Fruit fly (Drosophila melanogaster) whole organism, embryonic: Measurements from ENCODE around the gene Surf1.

Source experiments
- Ada2b ChIP-seq: fragments of 200-800 bp; sonication (Bioruptor generic); IDR thresholded peaks from 2 replicates; pipeline ENCODE4 v1.3.6; 2022; ENCODE audit warnings: missing biosample characterization, missing genetic modification characterization
- Bteb2 ChIP-seq: fragments of 200-800 bp; sonication (Bioruptor generic); optimal IDR thresholded peaks from 2 replicates; lab custom pipeline; 2016; ENCODE audit warnings: missing biosample characterization, missing genetic modification characterization
- CG10267 ChIP-seq: fragments of 200-800 bp; sonication (Bioruptor generic); optimal IDR thresholded peaks from 2 replicates; lab custom pipeline; 2018; ENCODE audit warnings: missing biosample characterization, mild to moderate bottlenecking, missing genetic modification characterization, moderate library complexity
- CG11093 ChIP-seq: fragments of 200-800 bp; sonication (Bioruptor generic); IDR thresholded peaks from 3 replicates; pipeline ENCODE4 v1.3.6; 2022; ENCODE audit warnings: missing biosample characterization, missing genetic modification characterization
- CG13287 ChIP-seq: fragments of 200-800 bp; sonication (Bioruptor generic); IDR thresholded peaks from 2 replicates; pipeline ENCODE4 v1.3.6; 2022; ENCODE audit warnings: missing biosample characterization, missing genetic modification characterization; ENCODE audit not compliant: partially characterized antibody
- CG13894 ChIP-seq: fragments of 200-800 bp; sonication (Bioruptor generic); optimal IDR thresholded peaks from 3 replicates; lab custom pipeline; 2018; ENCODE audit warnings: missing biosample characterization, mild to moderate bottlenecking, missing genetic modification characterization, moderate library complexity
- CG14014 ChIP-seq: fragments of 200-800 bp; sonication (Bioruptor generic); IDR thresholded peaks from 2 replicates; pipeline ENCODE4 v1.3.6; 2022; ENCODE audit warnings: missing biosample characterization, missing genetic modification characterization
- CG17359 ChIP-seq: fragments of 200-800 bp; sonication (Bioruptor generic); optimal IDR thresholded peaks from 3 replicates; lab custom pipeline; 2018; ENCODE audit warnings: missing biosample characterization, mild to moderate bottlenecking, missing genetic modification characterization, moderate library complexity
- CG17912 ChIP-seq: fragments of 200-800 bp; sonication (Bioruptor generic); optimal IDR thresholded peaks from 2 replicates; lab custom pipeline; 2018; ENCODE audit warnings: missing biosample characterization, mild to moderate bottlenecking, missing genetic modification characterization
- CG18262 ChIP-seq: fragments of 200-800 bp; optimal IDR thresholded peaks from 3 replicates; lab custom pipeline; 2019; ENCODE audit warnings: missing biosample characterization, mild to moderate bottlenecking, missing genetic modification characterization, moderate library complexity
- CG18476 ChIP-seq: fragments of 200-800 bp; sonication (Bioruptor generic); optimal IDR thresholded peaks from 2 replicates; lab custom pipeline; 2016; ENCODE audit warnings: missing biosample characterization, mild to moderate bottlenecking, missing genetic modification characterization
- CG31441 ChIP-seq: fragments of 200-800 bp; sonication (Bioruptor generic); IDR thresholded peaks from 2 replicates; pipeline ENCODE4 v1.3.6; 2022; ENCODE audit warnings: missing biosample characterization, missing genetic modification characterization
- CG3163 ChIP-seq: fragments of 200-800 bp; sonication (Bioruptor generic); optimal IDR thresholded peaks from 3 replicates; lab custom pipeline; 2016; ENCODE audit warnings: missing biosample characterization, missing genetic modification characterization
- CG3407 ChIP-seq: fragments of 200-800 bp; sonication (Bioruptor generic); optimal IDR thresholded peaks from 2 replicates; lab custom pipeline; 2018; ENCODE audit warnings: missing biosample characterization, mild to moderate bottlenecking, missing genetic modification characterization
- CG34224 ChIP-seq: fragments of 200-800 bp; sonication (Bioruptor generic); IDR thresholded peaks from 3 replicates; pipeline ENCODE4 v1.3.6; 2022; ENCODE audit warnings: missing biosample characterization, missing genetic modification characterization; ENCODE audit not compliant: partially characterized antibody
- CG4617 ChIP-seq: fragments of 200-800 bp; sonication (Bioruptor generic); optimal IDR thresholded peaks from 3 replicates; lab custom pipeline; 2016; ENCODE audit warnings: missing biosample characterization, missing genetic modification characterization, borderline replicate concordance
- CG6175 ChIP-seq: fragments of 200-800 bp; sonication (Bioruptor generic); IDR thresholded peaks from 3 replicates; pipeline ENCODE4 v1.3.6; 2022; ENCODE audit warnings: missing biosample characterization, missing genetic modification characterization
- CG8290 ChIP-seq, 3 experiments: fragments of 200-800 bp; sonication (Bioruptor generic); optimal IDR thresholded peaks; 2 replicates each; lab custom pipeline; 2016 to 2019; ENCODE audit warnings: missing biosample characterization in 3 of 3, missing genetic modification characterization in 3 of 3, mild to moderate bottlenecking in 2 of 3, moderate library complexity in 1 of 3
- CG9437 ChIP-seq: fragments of 200-800 bp; sonication (Bioruptor generic); optimal IDR thresholded peaks from 2 replicates; lab custom pipeline; 2018; ENCODE audit warnings: missing biosample characterization, mild to moderate bottlenecking, missing genetic modification characterization
- Dad ChIP-seq: fragments of 200-800 bp; sonication (Bioruptor generic); optimal IDR thresholded peaks from 3 replicates; lab custom pipeline; 2016; ENCODE audit warnings: missing biosample characterization, missing genetic modification characterization
- Dek ChIP-seq: fragments of 200-800 bp; sonication (Bioruptor generic); optimal IDR thresholded peaks from 3 replicates; lab custom pipeline; 2019; ENCODE audit warnings: missing biosample characterization, mild to moderate bottlenecking, missing genetic modification characterization, moderate library complexity
- Elba2 ChIP-seq: fragments of 200-800 bp; sonication (Bioruptor generic); optimal IDR thresholded peaks from 3 replicates; lab custom pipeline; 2016; ENCODE audit warnings: missing biosample characterization, missing genetic modification characterization
- Hsf ChIP-seq: fragments of 200-800 bp; sonication (Bioruptor generic); optimal IDR thresholded peaks from 3 replicates; lab custom pipeline; 2016; ENCODE audit warnings: missing biosample characterization, missing genetic modification characterization
- Jarid2 ChIP-seq: fragments of 200-800 bp; sonication (Bioruptor generic); optimal IDR thresholded peaks from 3 replicates; lab custom pipeline; 2017; ENCODE audit warnings: mild to moderate bottlenecking, missing biosample characterization, missing genetic modification reagents, missing genetic modification characterization
- Lhr ChIP-seq: fragments of 200-800 bp; sonication (Bioruptor generic); optimal IDR thresholded peaks from 3 replicates; lab custom pipeline; 2017; ENCODE audit warnings: mild to moderate bottlenecking, missing biosample characterization, missing genetic modification reagents, missing genetic modification characterization
- MBD-R2 ChIP-seq: fragments of 200-800 bp; sonication (Bioruptor generic); IDR thresholded peaks from 2 replicates; pipeline ENCODE4 v1.3.6; 2022; ENCODE audit warnings: missing biosample characterization, missing genetic modification characterization
- Nf-YC ChIP-seq: fragments of 200-800 bp; optimal IDR thresholded peaks from 3 replicates; lab custom pipeline; 2019; ENCODE audit warnings: missing biosample characterization, mild to moderate bottlenecking, missing genetic modification characterization, moderate library complexity
- YL-1 ChIP-seq: fragments of 200-800 bp; sonication (Bioruptor generic); optimal IDR thresholded peaks from 3 replicates; lab custom pipeline; 2017; ENCODE audit warnings: missing biosample characterization, mild to moderate bottlenecking, missing genetic modification characterization
- crp ChIP-seq, 2 experiments: fragments of 200-800 bp; sonication (Bioruptor generic); optimal IDR thresholded peaks; 2 replicates in 1 of 2; 3 replicates in 1 of 2; lab custom pipeline; 2017; ENCODE audit warnings: missing biosample characterization in 2 of 2, missing genetic modification characterization in 2 of 2, mild to moderate bottlenecking in 1 of 2, moderate library complexity in 1 of 2
- da ChIP-seq: fragments of 200-800 bp; sonication (Bioruptor generic); optimal IDR thresholded peaks from 2 replicates; lab custom pipeline; 2016; ENCODE audit warnings: missing biosample characterization, missing genetic modification characterization
- ftz-f1 ChIP-seq: fragments of 200-800 bp; sonication (Bioruptor generic); optimal IDR thresholded peaks from 2 replicates; lab custom pipeline; 2016; ENCODE audit warnings: missing biosample characterization, missing genetic modification characterization
- gem ChIP-seq: fragments of 200-800 bp; sonication (Bioruptor generic); optimal IDR thresholded peaks from 2 replicates; lab custom pipeline; 2019; ENCODE audit warnings: missing biosample characterization, mild to moderate bottlenecking, missing genetic modification characterization, moderate library complexity
- grau ChIP-seq: fragments of 200-800 bp; optimal IDR thresholded peaks from 3 replicates; lab custom pipeline; 2019; ENCODE audit warnings: missing biosample characterization, mild to moderate bottlenecking, missing genetic modification characterization, moderate library complexity
- grn ChIP-seq: fragments of 200-800 bp; sonication (Bioruptor generic); optimal IDR thresholded peaks from 3 replicates; lab custom pipeline; 2017; ENCODE audit warnings: missing biosample characterization, missing genetic modification characterization
- ind ChIP-seq: fragments of 200-800 bp; sonication (Bioruptor generic); optimal IDR thresholded peaks from 3 replicates; lab custom pipeline; 2016; ENCODE audit warnings: missing biosample characterization, missing genetic modification characterization
- insv ChIP-seq, 2 experiments: fragments of 200-800 bp; sonication (Bioruptor generic); optimal IDR thresholded peaks; 3 replicates each; lab custom pipeline; 2016 to 2018; ENCODE audit warnings: missing biosample characterization in 2 of 2, missing genetic modification characterization in 2 of 2
- pnt ChIP-seq: fragments of 200-800 bp; sonication (Bioruptor generic); optimal IDR thresholded peaks from 3 replicates; lab custom pipeline; 2016; ENCODE audit warnings: missing biosample characterization, missing genetic modification characterization
- prd ChIP-seq, 3 experiments: fragments of >200 bp in 2 of 3; fragments of 200-800 bp in 1 of 3; sonication (Bioruptor generic) in 1 of 3; optimal IDR thresholded peaks in 2 of 3; IDR thresholded peaks in 1 of 3; 2 replicates in 2 of 3; 3 replicates in 1 of 3; pipeline versions ENCODE4 v1.3.6 to Lab custom; 2017 to 2022; ENCODE audit warnings: missing biosample characterization in 1 of 3, missing genetic modification characterization in 1 of 3
- pzg ChIP-seq: fragments of 200-800 bp; sonication (Bioruptor generic); optimal IDR thresholded peaks from 3 replicates; lab custom pipeline; 2018; ENCODE audit warnings: missing biosample characterization, mild to moderate bottlenecking, missing genetic modification characterization, moderate library complexity
- ranshi ChIP-seq: fragments of 200-800 bp; sonication (Bioruptor generic); IDR thresholded peaks from 2 replicates; pipeline ENCODE4 v1.3.6; 2022; ENCODE audit warnings: missing biosample characterization, missing genetic modification characterization
- sc ChIP-seq, 3 experiments: fragments of >200 bp in 2 of 3; fragments of 200-800 bp in 1 of 3; sonication (Bioruptor generic) in 1 of 3; optimal IDR thresholded peaks; 2 replicates in 2 of 3; 3 replicates in 1 of 3; lab custom pipeline; 2017; ENCODE audit warnings: mild to moderate bottlenecking in 1 of 3, missing biosample characterization in 1 of 3, missing genetic modification characterization in 1 of 3, missing genetic modification reagents in 1 of 3
- sens ChIP-seq: fragments of 200-800 bp; sonication (Bioruptor generic); peaks from one replicate; lab custom pipeline; 2016; ENCODE audit warnings: missing biosample characterization, missing genetic modification characterization
- slp2 ChIP-seq: fragments of 200-800 bp; sonication (Bioruptor generic); optimal IDR thresholded peaks from 2 replicates; lab custom pipeline; 2016; ENCODE audit warnings: missing biosample characterization, missing genetic modification characterization
- toy ChIP-seq: fragments of 200-800 bp; sonication (Bioruptor generic); IDR thresholded peaks from 2 replicates; pipeline ENCODE4 v1.3.6; 2022; ENCODE audit warnings: missing biosample characterization, missing genetic modification characterization
- trem ChIP-seq: fragments of 200-800 bp; optimal IDR thresholded peaks from 3 replicates; lab custom pipeline; 2019; ENCODE audit warnings: missing biosample characterization, mild to moderate bottlenecking, missing genetic modification characterization, moderate library complexity
- tx ChIP-seq: fragments of 200-800 bp; sonication (Bioruptor generic); optimal IDR thresholded peaks from 2 replicates; lab custom pipeline; 2016; ENCODE audit warnings: missing biosample characterization, missing genetic modification characterization
- unc-4 ChIP-seq: fragments of 200-800 bp; sonication (Bioruptor generic); IDR thresholded peaks from 2 replicates; pipeline ENCODE4 v1.3.6; 2022; ENCODE audit warnings: missing biosample characterization, missing genetic modification characterization; ENCODE audit not compliant: partially characterized antibody
- zen ChIP-seq: fragments of 200-800 bp; sonication (Bioruptor generic); optimal IDR thresholded peaks from 3 replicates; lab custom pipeline; 2018; ENCODE audit warnings: missing biosample characterization, mild to moderate bottlenecking, missing genetic modification characterization, moderate library complexity

The Surf1 gene

dm6 chr3L:6957753-6958420 is at the start of gene Surf1, which contains the start of gene Uqcc1 (continued):
- TF ChIP-seq CG11093 (GFP tag; lab: Robert Waterston, UW) (no peak), CG14014 (GFP tag; lab: Robert Waterston, UW) (no peak), Elba2 (GFP tag; lab: Kevin White, UChicago) (peak; percentile 42), prd (optimal IDR thresholded peaks at IDR 0.05; lab: Kevin White, UChicago) (no peak), prd (GFP tag; IDR thresholded peaks at IDR 0.05; lab: Robert Waterston, UW) (no peak), sens (peak; percentile 57), Dad (GFP tag; lab: Kevin White, UChicago) (no peak), CG8290 (GFP tag; optimal IDR thresholded peaks at IDR 0.05; lab: Kevin White, UChicago) (no peak), CG8290 (tag; optimal IDR thresholded peaks at IDR 0.05; lab: Kevin White, UChicago) (no peak), pzg (GFP tag; lab: Kevin White, UChicago) (peak; percentile 35), tx (no peak), zen (tag; lab: Kevin White, UChicago) (no peak), slp2 (GFP tag; lab: Kevin White, UChicago) (no peak), CG13894 (tag; lab: Kevin White, UChicago) (no peak), CG3407 (no peak), YL-1 (GFP tag; lab: Kevin White, UChicago) (peak; percentile 45), pnt (GFP tag; lab: Kevin White, UChicago) (no peak), CG18262 (tag; lab: Kevin White, UChicago) (no peak), Ada2b (no peak), da (no peak), Jarid2 (GFP tag; lab: Kevin White, UChicago) (no peak), crp (GFP tag; optimal IDR thresholded peaks at IDR 0.05; lab: Kevin White, UChicago) (peak; percentile 57 to 90), toy (GFP tag; lab: Robert Waterston, UW) (no peak), insv (GFP tag; optimal IDR thresholded peaks at IDR 0.05; lab: Kevin White, UChicago) (peak in 1 of 2 experiments; percentile 94), Hsf (no peak), CG18476 (GFP tag; lab: Kevin White, UChicago) (no peak), grau (tag; lab: Kevin White, UChicago) (no peak), Bteb2 (no peak), CG3163 (no peak), CG17359 (tag; lab: Kevin White, UChicago) (peak; percentile 56), CG10267 (tag; lab: Kevin White, UChicago) (peak; percentile 43), CG4617 (GFP tag; lab: Kevin White, UChicago) (peak; percentile 27), ind (GFP tag; lab: Kevin White, UChicago) (no peak), Dek (tag; lab: Kevin White, UChicago) (no peak), trem (peak; percentile 98), MBD-R2 (peak; percentile 52; the same call in 1 of the 2 replicates), sc (optimal IDR thresholded peaks at IDR 0.05; lab: Kevin White, UChicago) (no peak), sc (GFP tag; optimal IDR thresholded peaks at IDR 0.05; lab: Kevin White, UChicago) (no peak), grn (GFP tag; lab: Kevin White, UChicago) (peak; percentile 25), CG9437 (no peak), Nf-YC (tag; lab: Kevin White, UChicago) (peak; percentile 19), gem (tag; lab: Kevin White, UChicago) (no peak), unc-4 (GFP tag; lab: Robert Waterston, UW) (no peak), ftz-f1 (no peak), CG13287 (GFP tag; lab: Robert Waterston, UW) (peak; percentile 18; the same call in 1 of the 2 replicates), CG17912 (GFP tag; lab: Kevin White, UChicago) (no peak), CG6175 (GFP tag; lab: Robert Waterston, UW) (no peak), CG34224 (GFP tag; lab: Robert Waterston, UW) (0 out of 3 replicates have a peak, but pooled peaks have one; percentile 19), ranshi (GFP tag; lab: Robert Waterston, UW) (no peak), CG31441 (GFP tag; lab: Robert Waterston, UW) (0 out of 2 replicates have a peak, but pooled peaks have one; percentile 21), Lhr (GFP tag; lab: Kevin White, UChicago) (no peak)
